Worm (Caenorhabditis elegans) whole organism, L2 larva: ENCODE results near the gene W01D2.3.

Source experiments
- C34F6.9 ChIP-seq: fragments of 150-350 bp; optimal IDR thresholded peaks from 2 replicates; lab custom pipeline; 2014; ENCODE audit warnings: missing biosample characterization, missing genetic modification characterization
- F13H6.1 ChIP-seq: sonication (generic microtip); optimal IDR thresholded peaks from 2 replicates; lab custom pipeline; 2016; ENCODE audit warnings: missing genetic modification characterization, missing compliant biosample characterization
- R02D3.7 ChIP-seq: fragments of 150-350 bp; optimal IDR thresholded peaks from 2 replicates; lab custom pipeline; 2014; ENCODE audit warnings: missing biosample characterization, missing genetic modification characterization
- Y55F3AM.14 ChIP-seq: fragments of 200-800 bp; sonication (Bioruptor generic); optimal IDR thresholded peaks from 2 replicates; lab custom pipeline; 2018; ENCODE audit warnings: mild to moderate bottlenecking, missing genetic modification characterization, missing compliant biosample characterization
- alr-1 ChIP-seq: fragments of 150-350 bp; optimal IDR thresholded peaks from 2 replicates; lab custom pipeline; 2014; ENCODE audit warnings: missing biosample characterization, missing genetic modification characterization
- aly-2 ChIP-seq: fragments of 150-350 bp; optimal IDR thresholded peaks from 2 replicates; lab custom pipeline; 2014; ENCODE audit warnings: missing biosample characterization, missing genetic modification characterization
- ama-1 ChIP-seq: fragments of 150-350 bp; optimal IDR thresholded peaks from 2 replicates; lab custom pipeline; 2018; ENCODE audit warnings: inconsistent platforms
- ceh-82 ChIP-seq: fragments of 150-350 bp; optimal IDR thresholded peaks from 2 replicates; lab custom pipeline; 2014; ENCODE audit warnings: missing biosample characterization, missing genetic modification characterization
- crh-2 ChIP-seq: sonication (generic microtip); optimal IDR thresholded peaks from 2 replicates; lab custom pipeline; 2017; ENCODE audit warnings: missing biosample characterization, missing genetic modification characterization
- egl-27 ChIP-seq: sonication (generic microtip); optimal IDR thresholded peaks from 3 replicates; lab custom pipeline; 2017; ENCODE audit warnings: missing biosample characterization, missing genetic modification reagents, missing genetic modification characterization
- gmeb-1 ChIP-seq: fragments of 150-350 bp; optimal IDR thresholded peaks from 2 replicates; lab custom pipeline; 2014; ENCODE audit warnings: missing biosample characterization, missing genetic modification characterization
- lin-11 ChIP-seq: fragments of 150-350 bp; sonication (generic microtip); optimal IDR thresholded peaks from 2 replicates; lab custom pipeline; 2014; ENCODE audit warnings: missing biosample characterization, missing genetic modification characterization, inconsistent platforms, mixed read lengths
- lin-39 ChIP-seq: fragments of 150-350 bp; optimal IDR thresholded peaks from 2 replicates; lab custom pipeline; 2014; ENCODE audit warnings: missing biosample characterization, missing genetic modification reagents, missing genetic modification characterization
- lsy-2 ChIP-seq, 2 experiments: fragments of 150-350 bp in 1 of 2; sonication (generic microtip) in 1 of 2; optimal IDR thresholded peaks; 2 replicates each; lab custom pipeline; 2014 to 2017; ENCODE audit warnings: missing biosample characterization in 2 of 2, missing genetic modification characterization in 2 of 2
- mab-5 ChIP-seq: fragments of 150-350 bp; optimal IDR thresholded peaks from 2 replicates; lab custom pipeline; 2014; ENCODE audit warnings: missing biosample characterization, missing genetic modification characterization
- mbf-1 ChIP-seq: sonication (generic microtip); optimal IDR thresholded peaks from 2 replicates; lab custom pipeline; 2017; ENCODE audit warnings: missing biosample characterization, missing genetic modification characterization
- nhr-11 ChIP-seq: fragments of 150-350 bp; optimal IDR thresholded peaks from 2 replicates; lab custom pipeline; 2014; ENCODE audit warnings: missing biosample characterization, missing genetic modification characterization
- nhr-129 ChIP-seq: fragments of 150-350 bp; optimal IDR thresholded peaks from 2 replicates; lab custom pipeline; 2014; ENCODE audit warnings: missing biosample characterization, missing genetic modification characterization
- nhr-21 ChIP-seq: fragments of 150-350 bp; optimal IDR thresholded peaks from 2 replicates; lab custom pipeline; 2014; ENCODE audit warnings: missing biosample characterization, missing genetic modification characterization
- nhr-23 ChIP-seq: fragments of 150-350 bp; optimal IDR thresholded peaks from 2 replicates; lab custom pipeline; 2014; ENCODE audit warnings: missing biosample characterization, missing genetic modification reagents, missing genetic modification characterization
- nhr-25 ChIP-seq: fragments of 150-350 bp; sonication (generic microtip); optimal IDR thresholded peaks from 3 replicates; lab custom pipeline; 2014; ENCODE audit warnings: missing biosample characterization, missing genetic modification characterization
- nhr-77 ChIP-seq: fragments of 150-350 bp; optimal IDR thresholded peaks from 2 replicates; lab custom pipeline; 2014; ENCODE audit warnings: missing biosample characterization, missing genetic modification characterization
- peb-1 ChIP-seq: fragments of 150-350 bp; optimal IDR thresholded peaks from 2 replicates; lab custom pipeline; 2014; ENCODE audit warnings: missing biosample characterization, missing genetic modification characterization
- sma-3 ChIP-seq: sonication (generic microtip); optimal IDR thresholded peaks from 2 replicates; lab custom pipeline; 2016; ENCODE audit warnings: missing genetic modification reagents, missing genetic modification characterization, missing compliant biosample characterization
- snpc-4 ChIP-seq: fragments of 150-350 bp; optimal IDR thresholded peaks from 2 replicates; lab custom pipeline; 2014; ENCODE audit warnings: missing biosample characterization, missing genetic modification characterization
- unc-39 ChIP-seq: fragments of 150-350 bp; optimal IDR thresholded peaks from 2 replicates; lab custom pipeline; 2014; ENCODE audit warnings: missing biosample characterization, missing genetic modification characterization
- unc-55 ChIP-seq: fragments of 150-350 bp; sonication (generic microtip); optimal IDR thresholded peaks from 3 replicates; lab custom pipeline; 2014; ENCODE audit warnings: missing biosample characterization, missing genetic modification reagents, missing genetic modification characterization
- unc-62 ChIP-seq: fragments of 150-350 bp; optimal IDR thresholded peaks from 2 replicates; lab custom pipeline; 2014; ENCODE audit warnings: missing biosample characterization, missing genetic modification reagents, missing genetic modification characterization
- ztf-1 ChIP-seq: fragments of 200-800 bp; sonication (Bioruptor generic); conservative IDR thresholded peaks from 2 replicates; pipeline ENCODE4 v1.3.6; 2022; ENCODE audit warnings: missing genetic modification characterization, missing compliant biosample characterization
- ztf-4 ChIP-seq: fragments of 150-350 bp; optimal IDR thresholded peaks from 2 replicates; lab custom pipeline; 2014; ENCODE audit warnings: missing biosample characterization, missing genetic modification characterization

The W01D2.3 gene

DNA sequence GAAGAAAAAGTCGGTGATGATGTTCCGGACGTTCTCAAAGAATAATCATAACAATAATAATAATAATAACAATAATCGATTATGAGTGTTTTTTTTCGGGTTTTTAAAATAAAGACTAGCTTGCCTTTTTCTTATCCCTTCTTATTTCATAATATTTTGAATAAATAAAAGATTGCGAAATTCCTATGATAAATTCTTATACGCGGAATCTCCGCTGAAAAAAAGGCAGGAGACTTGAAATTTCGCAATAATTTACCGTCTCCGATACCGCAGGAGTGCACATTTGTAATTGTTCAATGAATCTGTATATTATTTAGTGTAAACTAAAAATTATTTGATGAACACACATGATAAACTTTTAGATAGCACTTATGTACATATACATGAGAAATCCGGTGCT, 11.6 kb downstream of the W01D2.3 start:
- TF ChIP-seq unc-55 = peak; percentile 84
- no peak for TF ChIP-seq egl-27 (tag; lab: Kevin White, UChicago)
- TF ChIP-seq mab-5 (tag; lab: Kevin White, UChicago) = no peak
- no peak for TF ChIP-seq F13H6.1
- TF ChIP-seq peb-1 (tag; lab: Kevin White, UChicago) = no peak
- no peak for TF ChIP-seq C34F6.9 (tag; lab: Kevin White, UChicago)
- no peak for TF ChIP-seq unc-39 (tag; lab: Kevin White, UChicago)

DNA sequence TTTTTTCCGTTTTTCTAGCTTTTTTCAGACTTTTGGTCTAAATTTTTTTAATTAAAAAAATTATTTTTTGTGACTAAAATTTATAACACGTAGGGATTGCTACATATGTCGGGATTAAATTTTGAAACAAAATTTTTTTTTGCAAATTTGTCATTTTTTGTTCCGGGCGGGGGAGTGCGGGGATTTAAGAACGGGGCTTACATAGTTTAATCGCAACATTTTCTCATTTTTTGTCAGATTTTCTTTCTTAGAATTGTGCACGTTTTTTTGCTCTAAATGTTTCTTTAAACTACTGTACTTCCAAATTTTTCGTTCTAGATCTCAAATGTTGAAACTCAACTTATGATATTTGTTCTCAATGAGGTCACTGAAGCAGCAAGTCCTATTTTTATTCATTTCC, 13.4 kb downstream of the W01D2.3 start, which contains the start of gene Y54E2A.10:
Gene Y54E2A.10, plus strand, starts transcription at position 301 of the 400 bp plus-strand sequence.
- TF ChIP-seq unc-55 (peak; percentile 4), nhr-129 (tag; lab: Kevin White, UChicago) (no peak), nhr-21 (no peak), alr-1 (no peak), R02D3.7 (tag; lab: Kevin White, UChicago) (no peak), mbf-1 (tag; lab: Kevin White, UChicago) (no peak)

DNA sequence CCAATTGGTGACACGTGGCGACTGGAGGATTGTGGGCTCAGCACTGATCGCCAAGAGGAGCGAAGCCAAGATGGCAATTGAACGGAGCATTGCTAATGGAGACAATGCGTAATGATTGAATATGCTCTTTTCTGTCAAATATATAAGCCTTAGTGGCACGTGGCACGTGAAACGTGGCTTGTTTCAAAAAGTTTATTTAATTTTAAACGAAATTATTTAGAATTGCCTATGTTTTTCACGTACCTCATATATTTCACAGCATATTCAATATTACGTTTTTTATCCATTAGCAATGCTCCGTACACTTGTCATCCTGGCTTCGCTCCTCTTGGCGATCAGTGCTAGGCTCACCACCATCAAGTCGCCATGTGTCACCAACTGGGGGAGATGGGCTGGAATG, 18.2 kb downstream of the W01D2.3 start, which contains the start of gene Y54E2A.9:
Gene Y54E2A.9, minus strand, starts transcription at position 101 of the 400 bp plus-strand sequence.
- TF ChIP-seq nhr-21 (no peak), crh-2 (no peak), ceh-82 (tag; lab: Kevin White, UChicago) (no peak), lsy-2 (tag; optimal IDR thresholded peaks at IDR 0.05; lab: Kevin White, UChicago) (no peak), peb-1 (tag; lab: Kevin White, UChicago) (no peak), ama-1 (lab: Kevin White, UChicago) (no peak), mab-5 (tag; lab: Kevin White, UChicago) (no peak), egl-27 (tag; lab: Kevin White, UChicago) (no peak), ztf-1 (GFP tag; lab: Robert Waterston, UW) (no peak), nhr-23 (tag; lab: Kevin White, UChicago) (no peak), aly-2 (tag; lab: Kevin White, UChicago) (no peak), snpc-4 (no peak)

DNA sequence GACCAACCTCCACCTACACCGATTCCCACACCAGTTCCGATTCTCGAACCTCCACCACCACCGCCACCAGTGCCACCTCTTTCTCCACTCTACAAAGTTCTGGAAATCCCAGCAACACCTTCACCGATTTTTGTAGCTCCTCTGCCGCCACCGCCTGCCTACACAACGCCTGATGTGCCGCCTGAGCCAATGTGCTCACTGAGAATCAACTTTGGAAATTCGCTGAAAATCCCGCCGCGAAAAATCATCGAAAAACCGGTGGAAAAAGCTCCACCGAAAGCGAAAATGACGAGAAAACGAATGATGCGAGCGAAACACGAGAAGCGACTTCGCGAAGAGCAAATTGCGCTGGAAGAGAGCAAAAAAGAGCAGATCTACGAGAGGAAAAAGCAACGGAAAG, 24.3 kb downstream of the W01D2.3 start:
- TF ChIP-seq nhr-25 (tag; lab: Kevin White, UChicago) = no peak
- no peak for TF ChIP-seq lin-11
- TF ChIP-seq ceh-82 (tag; lab: Kevin White, UChicago) = no peak
- no peak for TF ChIP-seq crh-2
- no peak for TF ChIP-seq nhr-77 (tag; lab: Kevin White, UChicago)
- TF ChIP-seq mbf-1 (tag; lab: Kevin White, UChicago) = no peak
- no peak for TF ChIP-seq nhr-129 (tag; lab: Kevin White, UChicago)
- TF ChIP-seq R02D3.7 (tag; lab: Kevin White, UChicago) = no peak
- TF ChIP-seq lin-39 = no peak
- no peak for TF ChIP-seq Y55F3AM.14 (GFP tag; lab: Kevin White, UChicago)
- TF ChIP-seq egl-27 (tag; lab: Kevin White, UChicago) = no peak
- no peak for TF ChIP-seq unc-62
- TF ChIP-seq gmeb-1 (tag; lab: Kevin White, UChicago) = no peak

DNA sequence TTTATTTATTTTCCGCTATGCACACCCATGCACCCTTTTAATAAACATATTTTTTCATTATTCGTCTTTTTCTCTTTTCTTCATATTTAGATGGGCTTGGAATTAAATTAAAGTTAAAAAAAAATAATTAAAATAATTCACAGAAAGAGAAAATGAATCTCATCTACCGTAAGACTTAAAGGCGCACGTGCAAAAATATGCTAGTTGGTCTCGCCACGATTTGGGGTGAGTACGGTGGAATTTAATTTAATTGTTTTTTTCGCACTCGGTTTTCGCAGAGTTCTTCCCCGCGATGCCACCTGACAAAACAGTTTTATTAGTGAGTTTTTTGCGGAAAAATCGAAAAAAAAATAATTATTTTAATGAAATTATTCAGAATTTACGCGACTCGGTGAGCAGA, 26.0 kb downstream of the W01D2.3 start, which contains the start of gene Y54E2A.8:
Gene Y54E2A.8, plus strand, starts transcription at position 254 of the 400 bp plus-strand sequence.
- TF ChIP-seq nhr-11 (tag; lab: Kevin White, UChicago) = no peak
- no peak for TF ChIP-seq ztf-4 (tag; lab: Kevin White, UChicago)
- TF ChIP-seq R02D3.7 (tag; lab: Kevin White, UChicago) = no peak
- no peak for TF ChIP-seq nhr-129 (tag; lab: Kevin White, UChicago)
- no peak for TF ChIP-seq sma-3
- TF ChIP-seq nhr-25 (tag; lab: Kevin White, UChicago) = no peak
- no peak for TF ChIP-seq gmeb-1 (tag; lab: Kevin White, UChicago)
- no peak for TF ChIP-seq ama-1 (lab: Kevin White, UChicago)
- TF ChIP-seq ceh-82 (tag; lab: Kevin White, UChicago) = no peak
- no peak for TF ChIP-seq mab-5 (tag; lab: Kevin White, UChicago)
- no peak for TF ChIP-seq alr-1
- TF ChIP-seq peb-1 (tag; lab: Kevin White, UChicago) = no peak
- TF ChIP-seq aly-2 (tag; lab: Kevin White, UChicago) = no peak
